Worm (Caenorhabditis elegans): ENCODE data around the gene nex-1.

The nex-1 gene

DNA sequence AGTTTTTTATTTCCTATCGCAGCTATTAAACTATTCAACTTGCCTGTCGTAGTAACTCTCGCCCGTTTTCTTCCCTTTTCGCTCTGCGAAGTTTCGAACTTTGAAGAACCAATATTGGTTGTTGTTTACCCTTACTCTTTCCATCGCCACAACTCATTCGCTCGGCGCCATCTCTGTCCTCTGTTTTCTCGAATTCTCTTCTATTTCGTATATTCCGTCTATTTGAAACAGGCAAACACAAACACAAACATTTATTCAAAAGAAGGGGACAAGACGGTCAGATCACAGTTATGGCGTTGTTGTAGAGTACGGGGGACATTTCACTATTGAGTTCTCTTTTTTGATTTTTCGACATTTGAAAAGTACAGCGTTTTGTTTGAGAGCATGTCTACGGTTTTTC, 2.6 kb upstream of the nex-1 start:
- peak; percentile 60 for TF ChIP-seq lin-14 (GFP tag; optimal IDR thresholded peaks at IDR 0.05)
- no peak for TF ChIP-seq nhr-90 (tag; optimal IDR thresholded peaks at IDR 0.05; ENCODE audit: poor library complexity)
- TF ChIP-seq sox-4 (tag; optimal IDR thresholded peaks at IDR 0.05) = no peak
- TF ChIP-seq mep-1 (tag; optimal IDR thresholded peaks at IDR 0.05) = peak; percentile 35
- no peak for TF ChIP-seq snpc-4 (tag; optimal IDR thresholded peaks at IDR 0.05)
- peak; percentile 8 for TF ChIP-seq nhr-71 (tag; optimal IDR thresholded peaks at IDR 0.05)
- TF ChIP-seq nhr-77 (tag; optimal IDR thresholded peaks at IDR 0.05) = peak; percentile 12
- TF ChIP-seq fos-1 (tag; optimal IDR thresholded peaks at IDR 0.05) = no peak
- TF ChIP-seq unc-86 (tag; optimal IDR thresholded peaks at IDR 0.05) = no peak
- no peak for TF ChIP-seq efl-1 (optimal IDR thresholded peaks at IDR 0.05)
- TF ChIP-seq efl-1 (GFP tag; optimal IDR thresholded peaks at IDR 0.05 in 1 of 2) = peak in 1 of 2 experiments; percentile 67

DNA sequence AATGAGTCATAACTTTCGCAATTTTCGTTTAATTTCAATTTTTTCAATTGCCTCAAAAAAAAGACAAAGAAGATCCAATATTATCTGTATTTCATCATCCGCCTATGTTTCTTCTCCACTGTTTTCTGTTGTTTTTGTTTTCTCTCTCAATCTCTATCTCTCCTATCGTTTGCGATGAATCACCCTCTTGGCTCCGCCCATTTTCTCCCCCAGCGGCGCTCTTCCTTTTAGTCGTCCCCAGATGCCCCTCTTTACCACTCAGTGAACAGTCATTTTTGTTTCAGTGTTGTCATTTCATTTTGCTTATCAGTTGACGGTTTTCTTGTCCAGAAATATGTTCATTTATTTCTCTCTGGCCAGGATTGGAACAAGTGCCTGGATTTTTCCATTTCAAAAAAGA, 513 bp upstream of the nex-1 start:
- TF ChIP-seq Y116A8C.19 (tag; optimal IDR thresholded peaks at IDR 0.05; ENCODE audit: borderline replicate concordance) = no peak
- TF ChIP-seq nhr-12 (tag; optimal IDR thresholded peaks at IDR 0.05) = no peak
- TF ChIP-seq nhr-47 (tag; optimal IDR thresholded peaks at IDR 0.05) = no peak
- no peak for TF ChIP-seq jun-1 (tag; optimal IDR thresholded peaks at IDR 0.05)
- no peak for TF ChIP-seq unc-62 (GFP tag; optimal IDR thresholded peaks at IDR 0.05)
- no peak for TF ChIP-seq hlh-17 (GFP tag; optimal IDR thresholded peaks at IDR 0.05; ENCODE audit: borderline replicate concordance)
- peak; percentile 11 for TF ChIP-seq skn-1 (tag; optimal IDR thresholded peaks at IDR 0.05)
- peak; percentile 6 for TF ChIP-seq snu-23 (GFP tag; optimal IDR thresholded peaks at IDR 0.05)
- TF ChIP-seq fkh-8 (tag; optimal IDR thresholded peaks at IDR 0.05) = no peak
- peak; percentile 81 for TF ChIP-seq fos-1 (tag; optimal IDR thresholded peaks at IDR 0.05)
- TF ChIP-seq zip-4 (GFP tag; optimal IDR thresholded peaks at IDR 0.05) = no peak
- TF ChIP-seq aha-1 (tag; optimal IDR thresholded peaks at IDR 0.05) = no peak
- no peak for TF ChIP-seq nhr-11 (tag; optimal IDR thresholded peaks at IDR 0.05)
- TF ChIP-seq lsy-2 (tag; optimal IDR thresholded peaks at IDR 0.05) = no peak
- no peak for TF ChIP-seq alr-1 (tag; optimal IDR thresholded peaks at IDR 0.05; ENCODE audit: borderline replicate concordance)
- no peak for TF ChIP-seq ztf-11 (tag; optimal IDR thresholded peaks at IDR 0.05)
- no peak for TF ChIP-seq ztf-4 (tag; optimal IDR thresholded peaks at IDR 0.05)
- TF ChIP-seq blmp-1 (tag; optimal IDR thresholded peaks at IDR 0.05) = peak; percentile 35
- TF ChIP-seq lin-14 (GFP tag; optimal IDR thresholded peaks at IDR 0.05) = peak; percentile 37
- TF ChIP-seq unc-130 (tag; optimal IDR thresholded peaks at IDR 0.05) = no peak
- TF ChIP-seq zag-1 (tag; optimal IDR thresholded peaks at IDR 0.05) = no peak
- TF ChIP-seq nhr-85 (tag) = no peak
- no peak for TF ChIP-seq lir-3 (tag; optimal IDR thresholded peaks at IDR 0.05; ENCODE audit: poor library complexity)
- no peak for TF ChIP-seq C34B4.2 (tag; optimal IDR thresholded peaks at IDR 0.05)
- TF ChIP-seq ceh-82 (tag; optimal IDR thresholded peaks at IDR 0.05) = peak in 1 of 3 experiments; percentile 27
- no peak for TF ChIP-seq mep-1 (tag; optimal IDR thresholded peaks at IDR 0.05)
- TF ChIP-seq nhr-20 (tag; optimal IDR thresholded peaks at IDR 0.05) = no peak
- no peak for TF ChIP-seq egl-13 (tag; optimal IDR thresholded peaks at IDR 0.05)

ce11 chrIII:5227831-5228467, 2.5 kb downstream of the nex-1 start, which contains the start of the genes C34E10.12, C34E10.10 and atp-2:
Gene C34E10.12 (minus strand): TSS chrIII:5227881.
Gene C34E10.10 (minus strand): TSS chrIII:5227884.
Gene atp-2 (plus strand): TSS chrIII:5228417.
- TF ChIP-seq nhr-84 (tag; optimal IDR thresholded peaks at IDR 0.05) (no peak), lin-13 (GFP tag; optimal IDR thresholded peaks at IDR 0.05) (peak; percentile 84), lin-14 (GFP tag; optimal IDR thresholded peaks at IDR 0.05) (peak; percentile 90), jun-1 (tag; optimal IDR thresholded peaks at IDR 0.05) (peak; percentile 73), rnt-1 (tag; optimal IDR thresholded peaks at IDR 0.05) (peak; percentile 90), F16B12.6 (tag; optimal IDR thresholded peaks at IDR 0.05) (peak; percentile 55), ceh-63 (GFP tag; optimal IDR thresholded peaks at IDR 0.05) (no peak), nhr-19 (GFP tag; conservative IDR thresholded peaks at IDR 0.05) (peak; percentile 87), nhr-47 (tag; optimal IDR thresholded peaks at IDR 0.05) (peak; percentile 89), C16A3.4 (tag; optimal IDR thresholded peaks at IDR 0.05) (peak; percentile 97), nhr-76 (tag; optimal IDR thresholded peaks at IDR 0.05) (no peak), aly-2 (tag; optimal IDR thresholded peaks at IDR 0.05) (peak; percentile 70), zag-1 (tag; optimal IDR thresholded peaks at IDR 0.05) (no peak), ets-5 (GFP tag; IDR thresholded peaks at IDR 0.05) (no peak), ceh-88 (GFP tag; IDR thresholded peaks at IDR 0.05) (peak; percentile 48), skn-1 (tag; optimal IDR thresholded peaks at IDR 0.05) (peak; percentile 96), lsy-2 (tag; optimal IDR thresholded peaks at IDR 0.05) (peak; percentile 90 to 94), nhr-12 (tag; optimal IDR thresholded peaks at IDR 0.05) (no peak), unc-30 (tag; optimal IDR thresholded peaks at IDR 0.05) (no peak), pqm-1 (tag; optimal IDR thresholded peaks at IDR 0.05) (no peak), lin-15B (tag; optimal IDR thresholded peaks at IDR 0.05) (peak; percentile 88), egl-27 (tag; optimal IDR thresholded peaks at IDR 0.05) (no peak)

Measured in whole organism, L1 larva.